Worm (Caenorhabditis elegans) whole organism, young adult: ENCODE measurements around the gene nspe-4.
A peak's percentile ranks its signal among the peaks of the same experiment; 100 is the strongest.

Experiments
- B0261.1 ChIP-seq: sonication (generic microtip); optimal IDR thresholded peaks from 2 replicates; lab custom pipeline; 2016; ENCODE audit warnings: mild to moderate bottlenecking, missing genetic modification characterization, moderate library complexity, missing compliant biosample characterization
- F37B4.10 ChIP-seq: fragments of 200-800 bp; sonication (Bioruptor generic); IDR thresholded peaks from 2 replicates; pipeline ENCODE4 v1.3.6; 2022; ENCODE audit warnings: missing genetic modification characterization, missing compliant biosample characterization
- F55B11.4 ChIP-seq: sonication (generic microtip); optimal IDR thresholded peaks from 2 replicates; lab custom pipeline; 2016; ENCODE audit warnings: missing compliant biosample characterization, missing genetic modification characterization, borderline replicate concordance; ENCODE audit not compliant: insufficient read depth
- F57C9.4 ChIP-seq: sonication (generic microtip); optimal IDR thresholded peaks from 2 replicates; lab custom pipeline; 2017; ENCODE audit warnings: mild to moderate bottlenecking, missing genetic modification characterization, missing compliant biosample characterization
- K11D2.4 ChIP-seq: fragments of 200-800 bp; sonication (Bioruptor generic); IDR thresholded peaks from 2 replicates; pipeline ENCODE4 v1.3.6; 2022; ENCODE audit warnings: missing genetic modification reagents, missing genetic modification characterization, missing compliant biosample characterization
- K12H6.12 ChIP-seq: fragments of 200-800 bp; sonication (Bioruptor generic); optimal IDR thresholded peaks from 2 replicates; lab custom pipeline; 2018; ENCODE audit warnings: mild to moderate bottlenecking, missing genetic modification characterization, missing compliant biosample characterization
- T07F8.4 ChIP-seq: sonication (generic microtip); optimal IDR thresholded peaks from 2 replicates; lab custom pipeline; 2016; ENCODE audit warnings: mild to moderate bottlenecking, missing genetic modification characterization, moderate library complexity, missing compliant biosample characterization
- Y79H2A.3 ChIP-seq: fragments of 200-800 bp; sonication (Bioruptor generic); conservative IDR thresholded peaks from 2 replicates; pipeline ENCODE4 v1.3.6; 2022; ENCODE audit warnings: missing genetic modification reagents, missing genetic modification characterization, missing compliant biosample characterization
- ZK185.1 ChIP-seq: sonication (generic microtip); optimal IDR thresholded peaks from 2 replicates; lab custom pipeline; 2016; ENCODE audit warnings: mild to moderate bottlenecking, missing genetic modification characterization, missing compliant biosample characterization; ENCODE audit not compliant: poor library complexity, severe bottlenecking
- bed-1 ChIP-seq: fragments of 200-800 bp; sonication (Bioruptor generic); IDR thresholded peaks from 2 replicates; pipeline ENCODE4 v1.3.6; 2022; ENCODE audit warnings: missing genetic modification reagents, missing genetic modification characterization, missing compliant biosample characterization
- ccch-3 ChIP-seq: fragments of 200-800 bp; sonication (Bioruptor generic); optimal IDR thresholded peaks from 2 replicates; lab custom pipeline; 2018; ENCODE audit warnings: mild to moderate bottlenecking, missing genetic modification characterization, missing compliant biosample characterization
- cebp-1 ChIP-seq, 2 experiments: fragments of 200-800 bp in 1 of 2; sonication (Bioruptor generic) in 1 of 2; sonication (generic microtip) in 1 of 2; IDR thresholded peaks in 1 of 2; optimal IDR thresholded peaks in 1 of 2; 2 replicates each; pipeline versions ENCODE4 v1.3.6 to Lab custom; 2017 to 2022; ENCODE audit warnings: missing compliant biosample characterization in 2 of 2, missing genetic modification characterization in 2 of 2, mild to moderate bottlenecking in 1 of 2, missing genetic modification reagents in 1 of 2, moderate library complexity in 1 of 2
- ceh-58 ChIP-seq: fragments of 200-800 bp; sonication (Bioruptor generic); IDR thresholded peaks from 2 replicates; pipeline ENCODE4 v1.3.6; 2022; ENCODE audit warnings: missing genetic modification characterization, missing compliant biosample characterization
- die-1 ChIP-seq: sonication (generic microtip); optimal IDR thresholded peaks from 2 replicates; lab custom pipeline; 2016; ENCODE audit warnings: missing genotype, mild to moderate bottlenecking, missing genetic modification characterization, missing compliant biosample characterization
- egl-44 ChIP-seq: fragments of 200-800 bp; sonication (Bioruptor generic); IDR thresholded peaks from 2 replicates; pipeline ENCODE4 v1.3.6; 2022; ENCODE audit warnings: missing genetic modification reagents, missing genetic modification characterization, missing compliant biosample characterization
- egrh-3 ChIP-seq: fragments of 200-800 bp; sonication (Bioruptor generic); IDR thresholded peaks from 2 replicates; pipeline ENCODE4 v1.3.6; 2022; ENCODE audit warnings: missing genetic modification reagents, missing genetic modification characterization, missing compliant biosample characterization
- ekl-4 ChIP-seq: fragments of 200-800 bp; sonication (Bioruptor generic); IDR thresholded peaks from 2 replicates; pipeline ENCODE4 v1.3.6; 2022; ENCODE audit warnings: missing genetic modification reagents, missing genetic modification characterization, missing compliant biosample characterization
- ets-4 ChIP-seq: fragments of 200-800 bp; sonication (Bioruptor generic); optimal IDR thresholded peaks from 2 replicates; lab custom pipeline; 2018; ENCODE audit warnings: mild to moderate bottlenecking, missing genetic modification characterization, missing compliant biosample characterization
- him-1 ChIP-seq: sonication (generic microtip); optimal IDR thresholded peaks from 2 replicates; lab custom pipeline; 2016; ENCODE audit warnings: missing genotype, missing genetic modification reagents, missing genetic modification characterization, missing compliant biosample characterization
- hmg-1.2 ChIP-seq: fragments of 200-800 bp; sonication (Bioruptor generic); IDR thresholded peaks from 2 replicates; pipeline ENCODE4 v1.3.6; 2022; ENCODE audit warnings: missing genetic modification reagents, missing genetic modification characterization, missing compliant biosample characterization
- hmg-20 ChIP-seq: fragments of 200-800 bp; sonication (Bioruptor generic); IDR thresholded peaks from 2 replicates; pipeline ENCODE4 v1.3.6; 2022; ENCODE audit warnings: missing genetic modification reagents, missing genetic modification characterization, missing compliant biosample characterization
- hsf-1 ChIP-seq: fragments of 200-800 bp; sonication (Bioruptor generic); IDR thresholded peaks from 2 replicates; pipeline ENCODE4 v1.3.6; 2022; ENCODE audit warnings: missing genetic modification reagents, missing genetic modification characterization, missing compliant biosample characterization
- lag-1 ChIP-seq: fragments of 200-800 bp; sonication (Bioruptor generic); IDR thresholded peaks from 2 replicates; pipeline ENCODE4 v1.3.6; 2022; ENCODE audit warnings: missing genetic modification reagents, missing genetic modification characterization, missing compliant biosample characterization
- let-526 ChIP-seq: fragments of 200-800 bp; sonication (Bioruptor generic); IDR thresholded peaks from 2 replicates; pipeline ENCODE4 v1.3.6; 2022; ENCODE audit warnings: missing genetic modification reagents, missing genetic modification characterization, missing compliant biosample characterization
- let-607 ChIP-seq, 2 experiments: fragments of 200-800 bp in 1 of 2; sonication (Bioruptor generic) in 1 of 2; sonication (generic microtip) in 1 of 2; optimal IDR thresholded peaks; 2 replicates each; lab custom pipeline; 2016 to 2018; ENCODE audit warnings: mild to moderate bottlenecking in 2 of 2, missing compliant biosample characterization in 2 of 2, missing genetic modification characterization in 2 of 2, moderate library complexity in 2 of 2, missing genotype in 1 of 2
- lin-26 ChIP-seq: fragments of 200-800 bp; sonication (Bioruptor generic); IDR thresholded peaks from 2 replicates; pipeline ENCODE4 v1.3.6; 2022; ENCODE audit warnings: missing genetic modification reagents, missing genetic modification characterization, missing compliant biosample characterization
- lin-35 ChIP-seq, 3 experiments: fragments of 150-350 bp in 2 of 3; sonication (generic microtip) in 1 of 3; optimal IDR thresholded peaks; 2 replicates each; lab custom pipeline; 2014 to 2018; ENCODE audit warnings: missing biosample characterization in 3 of 3, missing genetic modification characterization in 3 of 3, missing genetic modification reagents in 3 of 3
- lin-40 ChIP-seq: sonication (generic microtip); optimal IDR thresholded peaks from 2 replicates; lab custom pipeline; 2016; ENCODE audit warnings: missing genetic modification characterization, mild to moderate bottlenecking, missing compliant biosample characterization, missing genotype, missing genetic modification reagents
- madf-6 ChIP-seq: fragments of 200-800 bp; sonication (Bioruptor generic); IDR thresholded peaks from 2 replicates; pipeline ENCODE4 v1.3.6; 2022; ENCODE audit warnings: missing genetic modification reagents, missing genetic modification characterization, missing compliant biosample characterization
- mcd-1 ChIP-seq: fragments of 200-800 bp; sonication (Bioruptor generic); IDR thresholded peaks from 2 replicates; pipeline ENCODE4 v1.3.6; 2022; ENCODE audit warnings: missing genetic modification reagents, missing genetic modification characterization, missing compliant biosample characterization
- mes-4 ChIP-seq: sonication (generic microtip); optimal IDR thresholded peaks from 2 replicates; lab custom pipeline; 2016; ENCODE audit warnings: missing genotype, missing genetic modification characterization, missing compliant biosample characterization
- pbrm-1 ChIP-seq: fragments of 200-800 bp; sonication (Bioruptor generic); IDR thresholded peaks from 2 replicates; pipeline ENCODE4 v1.3.6; 2022; ENCODE audit warnings: missing genetic modification reagents, missing genetic modification characterization, missing compliant biosample characterization
- pha-4 ChIP-seq: fragments of 150-350 bp; sonication (generic microtip); optimal IDR thresholded peaks from 2 replicates; lab custom pipeline; 2014; ENCODE audit warnings: missing biosample characterization, missing genetic modification reagents, missing genetic modification characterization
- rpc-1 ChIP-seq, 2 experiments: fragments of 150-350 bp in 1 of 2; sonication (generic microtip) in 1 of 2; optimal IDR thresholded peaks; 2 replicates each; lab custom pipeline; 2014 to 2018; ENCODE audit warnings: missing biosample characterization in 1 of 2, missing genetic modification characterization in 1 of 2, missing genetic modification reagents in 1 of 2, missing genotype in 1 of 2
- sdz-38 ChIP-seq: sonication (generic microtip); optimal IDR thresholded peaks from 2 replicates; lab custom pipeline; 2016; ENCODE audit warnings: missing genotype, missing genetic modification characterization, missing compliant biosample characterization
- snpc-1.1 ChIP-seq: sonication (generic microtip); optimal IDR thresholded peaks from 2 replicates; lab custom pipeline; 2017; ENCODE audit warnings: missing genetic modification characterization, mild to moderate bottlenecking, missing compliant biosample characterization, antibody characterized with exemption, moderate library complexity, missing genotype, missing genetic modification reagents; ENCODE audit not compliant: insufficient read depth
- snpc-1.3 ChIP-seq: sonication (generic microtip); optimal IDR thresholded peaks from 2 replicates; lab custom pipeline; 2017; ENCODE audit warnings: missing genetic modification characterization, mild to moderate bottlenecking, missing compliant biosample characterization, antibody characterized with exemption, moderate library complexity, missing genotype, missing genetic modification reagents; ENCODE audit not compliant: insufficient read depth
- snpc-4 ChIP-seq, 5 experiments: fragments of 150-350 bp in 1 of 5; sonication (generic microtip) in 4 of 5; optimal IDR thresholded peaks; 2 replicates each; lab custom pipeline; 2014 to 2018; ENCODE audit warnings: missing genetic modification characterization in 5 of 5, missing biosample characterization in 3 of 5, antibody characterized with exemption in 2 of 5, mild to moderate bottlenecking in 2 of 5, missing compliant biosample characterization in 2 of 5, missing genotype in 2 of 5, moderate library complexity in 2 of 5, missing genetic modification reagents in 1 of 5
- zfh-2 ChIP-seq: fragments of 200-800 bp; sonication (Bioruptor generic); conservative IDR thresholded peaks from 2 replicates; pipeline ENCODE4 v1.3.6; 2022; ENCODE audit warnings: missing genetic modification reagents, missing genetic modification characterization, missing compliant biosample characterization
- zim-3 ChIP-seq: sonication (generic microtip); optimal IDR thresholded peaks from 2 replicates; lab custom pipeline; 2017; ENCODE audit warnings: mild to moderate bottlenecking, missing genetic modification characterization, moderate library complexity, missing compliant biosample characterization

nspe-4 gene

ce11 chrII:12655816-12656215, 43.5 kb downstream of the nspe-4 start:
- no peak for TF ChIP-seq ccch-3 (GFP tag; lab: Kevin White, UChicago)
- no peak for TF ChIP-seq ZK185.1
- no peak for TF ChIP-seq K11D2.4
- no peak for TF ChIP-seq snpc-4 (GFP tag; optimal IDR thresholded peaks at IDR 0.05; lab: Kevin White, UChicago)
- no peak for TF ChIP-seq snpc-4 (tag; optimal IDR thresholded peaks at IDR 0.05; lab: Kevin White, UChicago)
- no peak for TF ChIP-seq F55B11.4 (tag; lab: Kevin White, UChicago)
- no peak for TF ChIP-seq mcd-1 (GFP tag; lab: Robert Waterston, UW)
- TF ChIP-seq, all 124 proteins: peak for 0

DNA sequence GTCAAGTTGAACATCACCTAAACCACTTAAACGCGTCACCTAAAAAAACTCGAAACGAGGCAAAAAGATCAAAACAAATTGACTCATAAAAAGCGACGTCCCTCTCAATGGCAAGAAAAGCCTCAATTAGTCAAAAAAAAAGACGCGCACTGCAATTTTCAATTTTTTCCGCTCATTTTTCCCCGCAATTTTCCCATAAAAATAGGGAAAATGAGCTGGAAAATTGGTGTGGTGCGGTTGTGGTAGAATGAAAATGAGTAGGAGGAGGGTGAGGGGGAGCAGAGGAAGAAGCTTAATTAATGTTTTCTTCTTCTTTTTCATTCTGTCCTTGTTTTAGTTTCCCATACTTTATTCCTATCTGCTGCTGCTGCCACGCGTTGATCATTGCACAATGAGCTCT, 45.3 kb downstream of the nspe-4 start:
- TF ChIP-seq hmg-20 (GFP tag; lab: Robert Waterston, UW) (no peak), egl-44 (GFP tag; lab: Robert Waterston, UW) (no peak), zfh-2 (GFP tag; lab: Robert Waterston, UW) (no peak), zim-3 (no peak), mcd-1 (GFP tag; lab: Robert Waterston, UW) (no peak), hsf-1 (GFP tag; lab: Robert Waterston, UW) (no peak), pbrm-1 (no peak), pha-4 (tag; lab: Kevin White, UChicago) (no peak), rpc-1 (optimal IDR thresholded peaks at IDR 0.05; lab: Kevin White, UChicago) (no peak), rpc-1 (tag; optimal IDR thresholded peaks at IDR 0.05; lab: Kevin White, UChicago) (no peak)

- TF ChIP-seq zfh-2 (GFP tag; lab: Robert Waterston, UW) (no peak), snpc-1.1 (no peak), Y79H2A.3 (GFP tag; lab: Robert Waterston, UW) (no peak), ceh-58 (GFP tag; lab: Robert Waterston, UW) (no peak), madf-6 (GFP tag; lab: Robert Waterston, UW) (no peak), him-1 (no peak), mes-4 (tag; lab: Kevin White, UChicago) (no peak), T07F8.4 (tag; lab: Kevin White, UChicago) (no peak), ekl-4 (GFP tag; lab: Robert Waterston, UW) (no peak), zim-3 (no peak), let-526 (GFP tag; lab: Robert Waterston, UW) (no peak), snpc-1.3 (tag; lab: Kevin White, UChicago) (no peak), let-607 (tag; optimal IDR thresholded peaks at IDR 0.05; lab: Kevin White, UChicago) (no peak), F57C9.4 (tag; lab: Kevin White, UChicago) (no peak), die-1 (tag; lab: Kevin White, UChicago) (no peak), lin-26 (no peak), hmg-20 (GFP tag; lab: Robert Waterston, UW) (no peak)
Observed at ce11 chrII:12658409-12658808, 46.1 kb downstream of the nspe-4 start.

DNA sequence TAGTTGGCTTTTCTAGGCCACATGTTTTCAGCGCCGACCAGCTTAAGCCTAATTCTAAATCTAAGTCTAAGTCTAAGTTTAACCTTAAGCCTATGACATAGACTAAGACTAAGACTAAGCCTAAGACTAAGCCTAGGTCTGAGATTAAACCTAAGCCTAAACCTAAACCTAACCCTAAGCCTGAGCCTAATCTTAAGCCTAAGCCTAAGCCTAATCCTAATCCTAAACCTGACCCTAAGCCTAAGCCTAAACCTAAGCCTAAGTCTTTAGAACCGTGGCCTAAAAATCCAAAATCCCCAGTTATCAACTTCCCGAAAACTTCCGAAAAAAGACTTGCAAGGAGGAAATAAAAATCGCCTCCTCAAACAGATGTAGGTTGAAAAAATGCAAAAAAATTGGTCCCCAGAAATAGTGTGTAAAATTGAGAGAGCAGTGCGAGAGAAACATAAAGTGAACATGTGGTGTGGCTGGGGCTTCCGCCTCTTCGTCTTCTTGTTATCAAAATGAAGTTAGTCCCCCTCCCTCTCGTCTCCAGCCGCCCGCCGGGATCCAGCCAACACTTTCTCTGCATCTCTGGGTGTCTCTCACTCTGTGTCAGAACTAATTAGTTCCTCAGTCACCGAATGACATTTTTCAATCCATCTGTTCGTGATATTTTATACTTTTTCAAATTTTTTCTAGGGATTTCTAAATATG, 47.5 kb downstream of the nspe-4 start:
- TF ChIP-seq cebp-1 (GFP tag; IDR thresholded peaks at IDR 0.05; lab: Robert Waterston, UW) (no peak), cebp-1 (tag; optimal IDR thresholded peaks at IDR 0.05; lab: Kevin White, UChicago) (peak; percentile 14), zfh-2 (GFP tag; lab: Robert Waterston, UW) (0 out of 2 replicates have a peak, but pooled peaks have one; percentile 20), F37B4.10 (GFP tag; lab: Robert Waterston, UW) (0 out of 2 replicates have a peak, but pooled peaks have one; percentile 69), madf-6 (GFP tag; lab: Robert Waterston, UW) (no peak), bed-1 (GFP tag; lab: Robert Waterston, UW) (no peak), lin-35 (GFP tag; optimal IDR thresholded peaks at IDR 0.05; lab: Kevin White, UChicago) (peak in 1 of 3 experiments; percentile 45), hsf-1 (GFP tag; lab: Robert Waterston, UW) (no peak), lag-1 (GFP tag; lab: Robert Waterston, UW) (no peak), egrh-3 (GFP tag; lab: Robert Waterston, UW) (no peak), sdz-38 (no peak), hmg-1.2 (peak; percentile 57), B0261.1 (tag; lab: Kevin White, UChicago) (no peak), lin-40 (tag; lab: Kevin White, UChicago) (no peak), K12H6.12 (peak; percentile 30), ets-4 (GFP tag; lab: Kevin White, UChicago) (no peak)
